Worm (Caenorhabditis elegans) whole organism, L3 larva: ENCODE results near the gene B0554.4.
A peak's percentile ranks its signal among the peaks of the same experiment; 100 is the strongest.

Source experiments
- ZK546.5 ChIP-seq: sonication (generic microtip); optimal IDR thresholded peaks from 2 replicates; lab custom pipeline; 2017; ENCODE audit warnings: missing biosample characterization, missing genetic modification characterization
- aly-2 ChIP-seq: fragments of 150-350 bp; optimal IDR thresholded peaks from 2 replicates; lab custom pipeline; 2014; ENCODE audit warnings: missing biosample characterization, missing genetic modification characterization
- ceh-16 ChIP-seq: sonication (generic microtip); optimal IDR thresholded peaks from 2 replicates; lab custom pipeline; 2017; ENCODE audit warnings: missing biosample characterization, missing genetic modification characterization
- ceh-28 ChIP-seq: fragments of 150-350 bp; optimal IDR thresholded peaks from 2 replicates; lab custom pipeline; 2014; ENCODE audit warnings: missing biosample characterization, missing genetic modification reagents, missing genetic modification characterization
- ceh-82 ChIP-seq: fragments of 150-350 bp; optimal IDR thresholded peaks from 2 replicates; lab custom pipeline; 2014; ENCODE audit warnings: missing biosample characterization, missing genetic modification characterization
- ceh-9 ChIP-seq: sonication (generic microtip); optimal IDR thresholded peaks from 2 replicates; lab custom pipeline; 2018; ENCODE audit warnings: missing biosample characterization, missing genetic modification characterization
- daf-12 ChIP-seq: fragments of 150-350 bp; optimal IDR thresholded peaks from 2 replicates; lab custom pipeline; 2014; ENCODE audit warnings: missing biosample characterization, missing genetic modification reagents, missing genetic modification characterization
- egl-27 ChIP-seq: sonication (generic microtip); optimal IDR thresholded peaks from 4 replicates; lab custom pipeline; 2017; ENCODE audit warnings: missing biosample characterization, missing genetic modification reagents, missing genetic modification characterization
- egl-5 ChIP-seq: fragments of 150-350 bp; optimal IDR thresholded peaks from 2 replicates; lab custom pipeline; 2017; ENCODE audit warnings: missing biosample characterization, missing genetic modification reagents, missing genetic modification characterization, inconsistent platforms
- elt-1 ChIP-seq: fragments of 150-350 bp; optimal IDR thresholded peaks from 2 replicates; lab custom pipeline; 2014; ENCODE audit warnings: missing biosample characterization, missing genetic modification characterization
- elt-2 ChIP-seq: sonication (generic microtip); optimal IDR thresholded peaks from 2 replicates; lab custom pipeline; 2016; ENCODE audit warnings: missing genetic modification reagents, mild to moderate bottlenecking, missing genetic modification characterization, missing compliant biosample characterization
- fkh-10 ChIP-seq: sonication (generic microtip); optimal IDR thresholded peaks from 2 replicates; lab custom pipeline; 2017; ENCODE audit warnings: missing biosample characterization, missing genetic modification reagents, missing genetic modification characterization
- fkh-2 ChIP-seq: fragments of 150-350 bp; optimal IDR thresholded peaks from 2 replicates; lab custom pipeline; 2014; ENCODE audit warnings: missing biosample characterization, missing genetic modification reagents, missing genetic modification characterization
- fos-1 ChIP-seq: fragments of 150-350 bp; optimal IDR thresholded peaks from 2 replicates; lab custom pipeline; 2014; ENCODE audit warnings: missing biosample characterization, missing genetic modification characterization
- hmg-11 ChIP-seq: sonication (generic microtip); optimal IDR thresholded peaks from 2 replicates; lab custom pipeline; 2016; ENCODE audit warnings: missing genetic modification characterization, missing compliant biosample characterization
- lin-15B ChIP-seq: fragments of 150-350 bp; optimal IDR thresholded peaks from 2 replicates; lab custom pipeline; 2014; ENCODE audit warnings: missing biosample characterization, missing genetic modification characterization
- lin-39 ChIP-seq: fragments of 150-350 bp; optimal IDR thresholded peaks from 2 replicates; lab custom pipeline; 2018; ENCODE audit warnings: missing biosample characterization, missing genetic modification reagents, missing genetic modification characterization
- lsy-12 ChIP-seq: sonication (generic microtip); optimal IDR thresholded peaks from 2 replicates; lab custom pipeline; 2016; ENCODE audit warnings: mild to moderate bottlenecking, missing genetic modification characterization, missing compliant biosample characterization
- nfya-1 ChIP-seq: sonication (generic microtip); optimal IDR thresholded peaks from 2 replicates; lab custom pipeline; 2017; ENCODE audit warnings: missing genetic modification characterization, mild to moderate bottlenecking, missing compliant biosample characterization, antibody characterized with exemption, moderate library complexity; ENCODE audit not compliant: insufficient read depth
- nhr-11 ChIP-seq: fragments of 150-350 bp; optimal IDR thresholded peaks from 2 replicates; lab custom pipeline; 2014; ENCODE audit warnings: missing biosample characterization, missing genetic modification characterization
- nhr-12 ChIP-seq: fragments of 150-350 bp; optimal IDR thresholded peaks from 2 replicates; lab custom pipeline; 2014; ENCODE audit warnings: missing biosample characterization, missing genetic modification characterization
- nhr-237 ChIP-seq: fragments of 150-350 bp; optimal IDR thresholded peaks from 2 replicates; lab custom pipeline; 2014; ENCODE audit warnings: missing biosample characterization, missing genetic modification characterization
- nhr-67 ChIP-seq: fragments of 150-350 bp; optimal IDR thresholded peaks from 2 replicates; lab custom pipeline; 2014; ENCODE audit warnings: missing biosample characterization, missing genetic modification characterization
- nhr-76 ChIP-seq: fragments of 150-350 bp; sonication (generic microtip); optimal IDR thresholded peaks from 5 replicates; lab custom pipeline; 2014; ENCODE audit warnings: missing biosample characterization, missing genetic modification characterization
- nhr-77 ChIP-seq: fragments of 150-350 bp; optimal IDR thresholded peaks from 2 replicates; lab custom pipeline; 2014; ENCODE audit warnings: missing biosample characterization, missing genetic modification characterization
- pha-4 ChIP-seq: fragments of 150-350 bp; optimal IDR thresholded peaks from 2 replicates; lab custom pipeline; 2014; ENCODE audit warnings: missing biosample characterization, missing genetic modification reagents, missing genetic modification characterization
- pqm-1 ChIP-seq: fragments of 150-350 bp; optimal IDR thresholded peaks from 2 replicates; lab custom pipeline; 2017; ENCODE audit warnings: missing biosample characterization, missing genetic modification characterization, inconsistent platforms
- skn-1 ChIP-seq: fragments of 150-350 bp; optimal IDR thresholded peaks from 2 replicates; lab custom pipeline; 2014; ENCODE audit warnings: missing biosample characterization, missing genetic modification characterization
- unc-39 ChIP-seq: sonication (generic microtip); optimal IDR thresholded peaks from 4 replicates; lab custom pipeline; 2017; ENCODE audit warnings: missing biosample characterization, missing genetic modification characterization
- unc-62 ChIP-seq: fragments of 150-350 bp; sonication (generic microtip); optimal IDR thresholded peaks from 4 replicates; lab custom pipeline; 2014; ENCODE audit warnings: missing biosample characterization, missing genetic modification reagents, missing genetic modification characterization
- zag-1 ChIP-seq: fragments of 150-350 bp; optimal IDR thresholded peaks from 2 replicates; lab custom pipeline; 2014; ENCODE audit warnings: missing biosample characterization, missing genetic modification characterization

B0554.4 gene

ce11 chrV:415072-415471, 13.9 kb upstream of the B0554.4 start:
- TF ChIP-seq lin-15B (tag; lab: Kevin White, UChicago) (no peak), ceh-82 (tag; lab: Kevin White, UChicago) (no peak), pqm-1 (tag; lab: Kevin White, UChicago) (peak; percentile 93), ZK546.5 (tag; lab: Kevin White, UChicago) (no peak), lin-39 (tag; lab: Kevin White, UChicago) (no peak), elt-2 (tag; lab: Kevin White, UChicago) (peak; percentile 79), nhr-67 (tag; lab: Kevin White, UChicago) (no peak), elt-1 (tag; lab: Kevin White, UChicago) (no peak)

ce11 chrV:417656-418353, 11.1 kb upstream of the B0554.4 start, which contains the start of gene irg-8:
Gene irg-8, minus strand, starts transcription at chrV:417706.
- TF ChIP-seq nhr-11 (tag; lab: Kevin White, UChicago) (no peak), zag-1 (no peak), fkh-10 (GFP tag; lab: Kevin White, UChicago) (no peak), pqm-1 (tag; lab: Kevin White, UChicago) (peak; percentile 25), unc-62 (GFP tag; lab: Kevin White, UChicago) (no peak), daf-12 (tag; lab: Kevin White, UChicago) (no peak), elt-2 (tag; lab: Kevin White, UChicago) (peak; percentile 77)

- no peak for TF ChIP-seq ceh-28
- no peak for TF ChIP-seq fkh-2
- no peak for TF ChIP-seq zag-1
- no peak for TF ChIP-seq nhr-76 (tag; lab: Kevin White, UChicago)
- no peak for TF ChIP-seq fos-1 (tag; lab: Kevin White, UChicago)
- no peak for TF ChIP-seq aly-2
Measured at ce11 chrV:418432-418831, 10.5 kb upstream of the B0554.4 start, which contains the start of gene Y39D8A.1. Gene Y39D8A.1, plus strand, starts transcription at chrV:418732.

- TF ChIP-seq nfya-1 (tag; lab: Kevin White, UChicago): no peak
- TF ChIP-seq elt-2 (tag; lab: Kevin White, UChicago): peak; percentile 61
- no peak for TF ChIP-seq nhr-237 (tag; lab: Kevin White, UChicago)
- TF ChIP-seq egl-27 (tag; lab: Kevin White, UChicago): no peak
Measured at ce11 chrV:422133-422532, 6.8 kb upstream of the B0554.4 start, which contains the start of gene dod-20. Gene dod-20, plus strand, starts transcription at chrV:422433.

ce11 chrV:424140-424539, 4.8 kb upstream of the B0554.4 start, which contains the start of gene B0554.5:
Gene B0554.5, plus strand, starts transcription at chrV:424440.
- TF ChIP-seq nhr-77 (tag; lab: Kevin White, UChicago) (no peak), hmg-11 (tag; lab: Kevin White, UChicago) (no peak), lin-39 (tag; lab: Kevin White, UChicago) (no peak), nhr-67 (tag; lab: Kevin White, UChicago) (no peak), egl-5 (tag; lab: Kevin White, UChicago) (no peak), nhr-11 (tag; lab: Kevin White, UChicago) (no peak), unc-39 (tag; lab: Kevin White, UChicago) (no peak), fos-1 (tag; lab: Kevin White, UChicago) (no peak), ceh-82 (tag; lab: Kevin White, UChicago) (no peak), ceh-9 (no peak), nhr-76 (tag; lab: Kevin White, UChicago) (no peak), nhr-12 (tag; lab: Kevin White, UChicago) (no peak), lsy-12 (tag; lab: Kevin White, UChicago) (no peak), zag-1 (no peak), ceh-16 (tag; lab: Kevin White, UChicago) (no peak), pha-4 (tag; lab: Kevin White, UChicago) (no peak)
- TF ChIP-seq, all 47 proteins: peak for 0

ce11 chrV:432991-433390, 4.0 kb downstream of the B0554.4 start:
- TF ChIP-seq ceh-16 (tag; lab: Kevin White, UChicago) (no peak), daf-12 (tag; lab: Kevin White, UChicago) (no peak), lin-39 (tag; lab: Kevin White, UChicago) (no peak), skn-1 (no peak), unc-62 (GFP tag; lab: Kevin White, UChicago) (no peak)
- TF ChIP-seq, all 47 proteins: peak for 0
